Fruit fly (Drosophila melanogaster) whole organism, embryonic: Measurements from ENCODE around the gene sdt.

Experiments
- Ada2b ChIP-seq: fragments of 200-800 bp; sonication (Bioruptor generic); IDR thresholded peaks from 2 replicates; pipeline ENCODE4 v1.3.6; 2022; ENCODE audit warnings: missing biosample characterization, missing genetic modification characterization
- Adf1 ChIP-seq: fragments of 200-800 bp; sonication (Bioruptor generic); IDR thresholded peaks from 2 replicates; pipeline ENCODE4 v1.3.6; 2022; ENCODE audit warnings: missing biosample characterization, missing genetic modification characterization
- Atf6 ChIP-seq: fragments of 200-800 bp; sonication (Bioruptor generic); IDR thresholded peaks from 2 replicates; pipeline ENCODE4 v1.3.6; 2022; ENCODE audit warnings: missing biosample characterization, missing genetic modification characterization
- Awh ChIP-seq: fragments of 200-800 bp; sonication (Bioruptor generic); IDR thresholded peaks from 2 replicates; pipeline ENCODE4, ENCODE4 v1.3.6; 2022; ENCODE audit warnings: missing biosample characterization, missing genetic modification characterization
- CG11085 ChIP-seq: fragments of 200-800 bp; sonication (Bioruptor generic); IDR thresholded peaks from 2 replicates; pipeline ENCODE4 v1.3.6; 2022; ENCODE audit warnings: missing biosample characterization, missing genetic modification characterization
- CG12299 ChIP-seq: fragments of 200-800 bp; sonication (Bioruptor generic); optimal IDR thresholded peaks from 2 replicates; lab custom pipeline; 2018; ENCODE audit warnings: missing biosample characterization, mild to moderate bottlenecking, missing genetic modification characterization
- CG13424 ChIP-seq: fragments of 200-800 bp; sonication (Bioruptor generic); optimal IDR thresholded peaks from 2 replicates; lab custom pipeline; 2019; ENCODE audit warnings: missing biosample characterization, mild to moderate bottlenecking, missing genetic modification characterization, moderate library complexity
- CG13894 ChIP-seq: fragments of 200-800 bp; sonication (Bioruptor generic); optimal IDR thresholded peaks from 3 replicates; lab custom pipeline; 2018; ENCODE audit warnings: missing biosample characterization, mild to moderate bottlenecking, missing genetic modification characterization, moderate library complexity
- CG14050 ChIP-seq: fragments of 200-800 bp; sonication (Bioruptor generic); IDR thresholded peaks from 3 replicates; pipeline ENCODE4 v1.3.6; 2022; ENCODE audit warnings: missing biosample characterization, missing genetic modification characterization
- CG14441 ChIP-seq: fragments of 200-800 bp; sonication (Bioruptor generic); IDR thresholded peaks from 2 replicates; pipeline ENCODE4 v1.3.6; 2022; ENCODE audit warnings: missing biosample characterization, missing genetic modification characterization
- CG14860 ChIP-seq: fragments of 200-800 bp; sonication (Bioruptor generic); IDR thresholded peaks from 3 replicates; pipeline ENCODE4 v1.3.6; 2022; ENCODE audit warnings: missing biosample characterization, missing genetic modification characterization; ENCODE audit not compliant: partially characterized antibody
- CG1603 ChIP-seq: fragments of 200-800 bp; sonication (Bioruptor generic); optimal IDR thresholded peaks from 2 replicates; lab custom pipeline; 2019; ENCODE audit warnings: missing biosample characterization, mild to moderate bottlenecking, missing genetic modification characterization, moderate library complexity
- CG2199 ChIP-seq: fragments of 200-800 bp; sonication (Bioruptor generic); IDR thresholded peaks from 3 replicates; pipeline ENCODE4 v1.3.6; 2022; ENCODE audit warnings: missing biosample characterization, missing genetic modification characterization
- CG2202 ChIP-seq: fragments of 200-800 bp; sonication (Bioruptor generic); optimal IDR thresholded peaks from 2 replicates; lab custom pipeline; 2018; ENCODE audit warnings: missing biosample characterization, mild to moderate bottlenecking, missing genetic modification characterization
- CG3065 ChIP-seq: fragments of 200-800 bp; sonication (Bioruptor generic); optimal IDR thresholded peaks from 2 replicates; lab custom pipeline; 2016; ENCODE audit warnings: missing biosample characterization, missing genetic modification characterization
- CG3163 ChIP-seq: fragments of 200-800 bp; sonication (Bioruptor generic); optimal IDR thresholded peaks from 3 replicates; lab custom pipeline; 2016; ENCODE audit warnings: missing biosample characterization, missing genetic modification characterization
- CG42726 ChIP-seq: fragments of 200-800 bp; sonication (Bioruptor generic); IDR thresholded peaks from 2 replicates; pipeline ENCODE4 v1.3.6; 2022; ENCODE audit warnings: missing biosample characterization, missing genetic modification characterization; ENCODE audit not compliant: partially characterized antibody
- CG6813 ChIP-seq: fragments of 200-800 bp; sonication (Bioruptor generic); optimal IDR thresholded peaks from 2 replicates; lab custom pipeline; 2017; ENCODE audit warnings: missing biosample characterization, missing genetic modification characterization, mild to moderate bottlenecking, moderate library complexity, missing genetic modification reagents
- CG7271 ChIP-seq: fragments of 200-800 bp; sonication (Bioruptor generic); optimal IDR thresholded peaks from 2 replicates; lab custom pipeline; 2018; ENCODE audit warnings: missing biosample characterization, mild to moderate bottlenecking, missing genetic modification characterization, moderate library complexity
- Dad ChIP-seq: fragments of 200-800 bp; sonication (Bioruptor generic); optimal IDR thresholded peaks from 3 replicates; lab custom pipeline; 2016; ENCODE audit warnings: missing biosample characterization, missing genetic modification characterization
- Doc3 ChIP-seq: fragments of 200-800 bp; sonication (Bioruptor generic); IDR thresholded peaks from 3 replicates; pipeline ENCODE4 v1.3.6; 2022; ENCODE audit warnings: missing biosample characterization, missing genetic modification characterization; ENCODE audit not compliant: partially characterized antibody
- Dp ChIP-seq: fragments of 200-800 bp; sonication (Bioruptor generic); optimal IDR thresholded peaks from 2 replicates; lab custom pipeline; 2018; ENCODE audit warnings: missing biosample characterization, mild to moderate bottlenecking, missing genetic modification characterization, moderate library complexity
- Gsc ChIP-seq: fragments of 200-800 bp; sonication (Bioruptor generic); IDR thresholded peaks from 2 replicates; pipeline ENCODE4 v1.3.6; 2022; ENCODE audit warnings: missing biosample characterization, missing genetic modification characterization
- Gug ChIP-seq: fragments of 200-800 bp; sonication (Bioruptor generic); IDR thresholded peaks from 4 replicates; pipeline ENCODE4 v1.3.6; 2022; ENCODE audit warnings: missing biosample characterization, missing genetic modification characterization
- HLH3B ChIP-seq: fragments of 200-800 bp; sonication (Bioruptor generic); IDR thresholded peaks from 2 replicates; pipeline ENCODE4 v1.3.6; 2022; ENCODE audit warnings: missing biosample characterization, missing genetic modification characterization
- Hr78 ChIP-seq, 2 experiments: fragments of 200-800 bp in 1 of 2; fragments of >200 bp in 1 of 2; sonication (Bioruptor generic) in 1 of 2; optimal IDR thresholded peaks; 2 replicates each; lab custom pipeline; 2017 to 2019; ENCODE audit warnings: missing biosample characterization in 2 of 2, missing genetic modification characterization in 2 of 2, mild to moderate bottlenecking in 1 of 2, moderate library complexity in 1 of 2
- Lpt ChIP-seq: fragments of >200 bp; optimal IDR thresholded peaks from 2 replicates; lab custom pipeline; 2018; ENCODE audit warnings: missing biosample characterization, missing genetic modification characterization
- Max ChIP-seq: fragments of 200-800 bp; sonication (Bioruptor generic); optimal IDR thresholded peaks from 2 replicates; lab custom pipeline; 2016; ENCODE audit warnings: missing biosample characterization, mild to moderate bottlenecking, missing genetic modification characterization
- Mrtf ChIP-seq: fragments of 200-800 bp; sonication (Bioruptor generic); IDR thresholded peaks from 3 replicates; pipeline ENCODE4 v1.3.6; 2022; ENCODE audit warnings: missing biosample characterization, missing genetic modification characterization
- Optix ChIP-seq: fragments of 200-800 bp; sonication (Bioruptor generic); IDR thresholded peaks from 3 replicates; pipeline ENCODE4 v1.3.6; 2022; ENCODE audit warnings: missing biosample characterization, missing genetic modification characterization
- Poxn ChIP-seq: fragments of 200-800 bp; sonication (Bioruptor generic); IDR thresholded peaks from 2 replicates; pipeline ENCODE4 v1.3.6; 2022; ENCODE audit warnings: missing biosample characterization, missing genetic modification characterization
- Sox102F ChIP-seq: fragments of 200-800 bp; sonication (Bioruptor generic); optimal IDR thresholded peaks from 2 replicates; lab custom pipeline; 2018; ENCODE audit warnings: missing biosample characterization, mild to moderate bottlenecking, missing genetic modification characterization, moderate library complexity
- Sry-β ChIP-seq: fragments of 200-800 bp; sonication (Bioruptor generic); optimal IDR thresholded peaks from 2 replicates; lab custom pipeline; 2018; ENCODE audit warnings: missing biosample characterization, mild to moderate bottlenecking, missing genetic modification characterization, moderate library complexity
- ac ChIP-seq: fragments of 200-800 bp; sonication (Bioruptor generic); optimal IDR thresholded peaks from 3 replicates; lab custom pipeline; 2017; ENCODE audit warnings: missing biosample characterization, mild to moderate bottlenecking, missing genetic modification characterization
- ato ChIP-seq: fragments of 200-800 bp; sonication (Bioruptor generic); IDR thresholded peaks from 2 replicates; pipeline ENCODE4 v1.3.6; 2022; ENCODE audit warnings: missing biosample characterization, missing genetic modification characterization; ENCODE audit not compliant: partially characterized antibody
- bsh ChIP-seq, 2 experiments: fragments of 200-800 bp; sonication (Bioruptor generic); optimal IDR thresholded peaks; 2 replicates each; lab custom pipeline; 2017 to 2018; ENCODE audit warnings: mild to moderate bottlenecking in 2 of 2, missing biosample characterization in 2 of 2, missing genetic modification characterization in 2 of 2, moderate library complexity in 1 of 2
- caup ChIP-seq: fragments of 200-800 bp; sonication (Bioruptor generic); optimal IDR thresholded peaks from 3 replicates; lab custom pipeline; 2017; ENCODE audit warnings: missing biosample characterization, mild to moderate bottlenecking, missing genetic modification characterization, moderate library complexity; ENCODE audit not compliant: severe bottlenecking
- chif ChIP-seq, 2 experiments: fragments of 200-800 bp; sonication (Bioruptor generic); optimal IDR thresholded peaks; 3 replicates each; lab custom pipeline; 2016; ENCODE audit warnings: missing biosample characterization in 2 of 2, missing genetic modification characterization in 2 of 2
- da ChIP-seq: fragments of 200-800 bp; sonication (Bioruptor generic); optimal IDR thresholded peaks from 2 replicates; lab custom pipeline; 2016; ENCODE audit warnings: missing biosample characterization, missing genetic modification characterization
- dysf ChIP-seq: fragments of 200-800 bp; sonication (Bioruptor generic); IDR thresholded peaks from 3 replicates; pipeline ENCODE4 v1.3.6; 2022; ENCODE audit warnings: missing biosample characterization, missing genetic modification characterization
- exex ChIP-seq: fragments of 200-800 bp; sonication (Bioruptor generic); optimal IDR thresholded peaks from 4 replicates; lab custom pipeline; 2018; ENCODE audit warnings: missing biosample characterization, mild to moderate bottlenecking, missing genetic modification characterization, moderate library complexity
- mam ChIP-seq: fragments of 200-800 bp; sonication (Bioruptor generic); optimal IDR thresholded peaks from 3 replicates; lab custom pipeline; 2016; ENCODE audit warnings: missing biosample characterization, missing genetic modification characterization
- oc ChIP-seq: fragments of 200-800 bp; sonication (Bioruptor generic); optimal IDR thresholded peaks from 2 replicates; lab custom pipeline; 2018; ENCODE audit warnings: missing biosample characterization, mild to moderate bottlenecking, missing genetic modification characterization, moderate library complexity
- onecut ChIP-seq: fragments of 200-800 bp; sonication (Bioruptor generic); IDR thresholded peaks from 2 replicates; pipeline ENCODE4 v1.3.6; 2022; ENCODE audit warnings: missing biosample characterization, missing genetic modification characterization
- pzg ChIP-seq: fragments of 200-800 bp; sonication (Bioruptor generic); optimal IDR thresholded peaks from 3 replicates; lab custom pipeline; 2018; ENCODE audit warnings: missing biosample characterization, mild to moderate bottlenecking, missing genetic modification characterization, moderate library complexity
- run ChIP-seq: fragments of 200-800 bp; sonication (Bioruptor generic); optimal IDR thresholded peaks from 3 replicates; lab custom pipeline; 2018; ENCODE audit warnings: missing biosample characterization, mild to moderate bottlenecking, missing genetic modification characterization
- sima ChIP-seq: fragments of 200-800 bp; sonication (Bioruptor generic); optimal IDR thresholded peaks from 2 replicates; lab custom pipeline; 2016; ENCODE audit warnings: missing biosample characterization, missing genetic modification characterization
- sisA ChIP-seq: fragments of 200-800 bp; sonication (Bioruptor generic); IDR thresholded peaks from 2 replicates; pipeline ENCODE4 v1.3.6; 2022; ENCODE audit warnings: missing biosample characterization, missing genetic modification characterization
- unc-4 ChIP-seq: fragments of 200-800 bp; sonication (Bioruptor generic); IDR thresholded peaks from 2 replicates; pipeline ENCODE4 v1.3.6; 2022; ENCODE audit warnings: missing biosample characterization, missing genetic modification characterization; ENCODE audit not compliant: partially characterized antibody
- zfh2 ChIP-seq: fragments of 200-800 bp; sonication (Bioruptor generic); optimal IDR thresholded peaks from 2 replicates; lab custom pipeline; 2016; ENCODE audit warnings: missing biosample characterization, missing genetic modification characterization

sdt gene

dm6 chrX:8157294-8157693 is 21.1 kb upstream of the sdt start, which contains the start of the genes Traf6 and GIIIspla2 (continued):
- peak; percentile 62; the same call in 2 of the 3 replicates for TF ChIP-seq Optix (GFP tag; lab: Robert Waterston, UW)
- TF ChIP-seq CG3163 (GFP tag; lab: Kevin White, UChicago), result peak; percentile 16
- no peak for TF ChIP-seq Doc3 (GFP tag; lab: Robert Waterston, UW)
- TF ChIP-seq CG42726, result no peak
- TF ChIP-seq Mrtf (GFP tag; lab: Robert Waterston, UW), result peak; percentile 68; the same call in 1 of the 3 replicates
- TF ChIP-seq CG7271 (tag; lab: Kevin White, UChicago), result no peak
- no peak for TF ChIP-seq ato (GFP tag; lab: Robert Waterston, UW)
- no peak for TF ChIP-seq Awh
- no peak for TF ChIP-seq CG14860 (GFP tag; lab: Robert Waterston, UW)
- TF ChIP-seq mam (GFP tag; lab: Kevin White, UChicago), result peak; percentile 79
- TF ChIP-seq CG14441 (GFP tag; lab: Robert Waterston, UW), result peak; percentile 78
- TF ChIP-seq chif (GFP tag; optimal IDR thresholded peaks at IDR 0.05; lab: Kevin White, UChicago), result peak; percentile 55 to 61
- no peak for TF ChIP-seq Sox102F
- TF ChIP-seq Atf6 (GFP tag; lab: Robert Waterston, UW), result peak; percentile 73
- peak; percentile 67 for TF ChIP-seq Max (GFP tag; lab: Kevin White, UChicago)
- no peak for TF ChIP-seq run (tag; lab: Kevin White, UChicago)
- TF ChIP-seq onecut (GFP tag; lab: Robert Waterston, UW), result peak; percentile 40; the same call in 1 of the 2 replicates
- TF ChIP-seq Poxn, result peak; percentile 29; the same call in 1 of the 2 replicates
- peak; percentile 90 for TF ChIP-seq CG1603 (tag; lab: Kevin White, UChicago)
- TF ChIP-seq pzg (GFP tag; lab: Kevin White, UChicago), result peak; percentile 67
- no peak for TF ChIP-seq Lpt (GFP tag; lab: Kevin White, UChicago)
- TF ChIP-seq zfh2, result peak; percentile 73
- TF ChIP-seq caup (GFP tag; lab: Kevin White, UChicago), result peak; percentile 81
- peak; percentile 83 for TF ChIP-seq CG13424 (tag; lab: Kevin White, UChicago)
- peak; percentile 37; the same call in 1 of the 2 replicates for TF ChIP-seq Gsc (GFP tag; lab: Robert Waterston, UW)
- peak; percentile 72 for TF ChIP-seq CG14050 (GFP tag; lab: Robert Waterston, UW)
- no peak for TF ChIP-seq CG3065 (GFP tag; lab: Kevin White, UChicago)
- TF ChIP-seq unc-4 (GFP tag; lab: Robert Waterston, UW), result 0 out of 2 replicates have a peak, but pooled peaks have one; percentile 25
- peak; percentile 34 for TF ChIP-seq da (GFP tag; lab: Kevin White, UChicago)
- no peak for TF ChIP-seq Hr78 (GFP tag; optimal IDR thresholded peaks at IDR 0.05; lab: Kevin White, UChicago)
- peak; percentile 88 for TF ChIP-seq dysf (GFP tag; lab: Robert Waterston, UW)
- TF ChIP-seq oc (tag; lab: Kevin White, UChicago), result no peak
- no peak for TF ChIP-seq Sry-β (GFP tag; lab: Kevin White, UChicago)
- TF ChIP-seq CG12299 (tag; lab: Kevin White, UChicago), result peak; percentile 64
- TF ChIP-seq ac (GFP tag; lab: Kevin White, UChicago), result no peak
- TF ChIP-seq Gug (GFP tag; lab: Robert Waterston, UW), result peak; percentile 65
- no peak for TF ChIP-seq exex (tag; lab: Kevin White, UChicago)
- TF ChIP-seq Adf1 (GFP tag; lab: Robert Waterston, UW), result peak; percentile 48; the same call in 1 of the 2 replicates
- peak; percentile 60 for TF ChIP-seq Dad
- no peak for TF ChIP-seq sima
- no peak for TF ChIP-seq CG13894
- no peak for TF ChIP-seq CG2202 (tag; lab: Kevin White, UChicago)
- TF ChIP-seq CG2199 (GFP tag; lab: Robert Waterston, UW), result peak; percentile 68; the same call in 1 of the 3 replicates
- no peak for TF ChIP-seq CG6813 (GFP tag; lab: Kevin White, UChicago)
- peak; percentile 69 for TF ChIP-seq CG11085 (GFP tag; lab: Robert Waterston, UW)
- TF ChIP-seq Ada2b (GFP tag; lab: Robert Waterston, UW), result peak; percentile 65
- TF ChIP-seq HLH3B (GFP tag; lab: Robert Waterston, UW), result peak; percentile 71
- peak; percentile 76 for TF ChIP-seq sisA (GFP tag; lab: Robert Waterston, UW)
- TF ChIP-seq bsh (GFP tag; optimal IDR thresholded peaks at IDR 0.05; lab: Kevin White, UChicago), result peak in 1 of 2 experiments; percentile 75
- peak; percentile 54 for TF ChIP-seq Dp (GFP tag; lab: Kevin White, UChicago)
